Worm (Caenorhabditis elegans) whole organism, mixed stage, embryonic: ENCODE measurements around the gene Y60A3A.21.

Source experiments
- ceh-39 ChIP-seq: fragments of 150-350 bp; optimal IDR thresholded peaks from 2 replicates; lab custom pipeline; 2014; ENCODE audit warnings: missing biosample characterization, missing genetic modification characterization
- elt-3 ChIP-seq: fragments of 150-350 bp; optimal IDR thresholded peaks from 2 replicates; lab custom pipeline; 2014; ENCODE audit warnings: missing biosample characterization, missing genetic modification characterization
- mep-1 ChIP-seq: fragments of 150-350 bp; optimal IDR thresholded peaks from 2 replicates; lab custom pipeline; 2017; ENCODE audit warnings: missing biosample characterization, missing genetic modification reagents, missing genetic modification characterization, inconsistent platforms
- nhr-237 ChIP-seq: fragments of 150-350 bp; optimal IDR thresholded peaks from 2 replicates; lab custom pipeline; 2014; ENCODE audit warnings: missing biosample characterization, missing genetic modification characterization
- snpc-4 ChIP-seq: fragments of 150-350 bp; optimal IDR thresholded peaks from 2 replicates; lab custom pipeline; 2014; ENCODE audit warnings: missing biosample characterization, missing genetic modification characterization
- unc-62 ChIP-seq: fragments of 150-350 bp; optimal IDR thresholded peaks from 2 replicates; lab custom pipeline; 2014; ENCODE audit warnings: missing biosample characterization, missing genetic modification reagents, missing genetic modification characterization
- ztf-11 ChIP-seq: fragments of 150-350 bp; optimal IDR thresholded peaks from 2 replicates; lab custom pipeline; 2014; ENCODE audit warnings: missing biosample characterization, missing genetic modification characterization

ce11 chrV:19999100-19999499 lies 12.7 kb upstream of the Y60A3A.21 start:
- no peak for TF ChIP-seq snpc-4
- no peak for TF ChIP-seq unc-62 (GFP tag; lab: Kevin White, UChicago)
- TF ChIP-seq elt-3 (tag; lab: Kevin White, UChicago) = no peak
- no peak for TF ChIP-seq nhr-237 (tag; lab: Kevin White, UChicago)
- no peak for TF ChIP-seq ceh-39
- TF ChIP-seq ztf-11 (tag; lab: Kevin White, UChicago) = no peak
- no peak for TF ChIP-seq mep-1
